Fruit fly (Drosophila melanogaster) whole organism, embryonic: ENCODE data around the gene CG34282.
A peak's percentile ranks its signal among the peaks of the same experiment; 100 is the strongest.

Experiments used
- Ada2b ChIP-seq: fragments of 200-800 bp; sonication (Bioruptor generic); IDR thresholded peaks from 2 replicates; pipeline ENCODE4 v1.3.6; 2022; ENCODE audit warnings: missing biosample characterization, missing genetic modification characterization
- Atf6 ChIP-seq: fragments of 200-800 bp; sonication (Bioruptor generic); IDR thresholded peaks from 2 replicates; pipeline ENCODE4 v1.3.6; 2022; ENCODE audit warnings: missing biosample characterization, missing genetic modification characterization
- B-H2 ChIP-seq: fragments of 200-800 bp; sonication (Bioruptor generic); optimal IDR thresholded peaks from 2 replicates; lab custom pipeline; 2018; ENCODE audit warnings: missing biosample characterization, mild to moderate bottlenecking, missing genetic modification characterization
- CG11695 ChIP-seq: fragments of 200-800 bp; sonication (Bioruptor generic); IDR thresholded peaks from 3 replicates; pipeline ENCODE4 v1.3.6; 2022; ENCODE audit warnings: missing biosample characterization, missing genetic modification characterization
- CG12659 ChIP-seq: fragments of 200-800 bp; sonication (Bioruptor generic); optimal IDR thresholded peaks from 3 replicates; lab custom pipeline; 2017; ENCODE audit warnings: mild to moderate bottlenecking, missing biosample characterization, missing genetic modification reagents, missing genetic modification characterization
- CG12942 ChIP-seq: fragments of 200-800 bp; sonication (Bioruptor generic); optimal IDR thresholded peaks from 3 replicates; lab custom pipeline; 2016; ENCODE audit warnings: missing biosample characterization, missing genetic modification characterization
- CG13775 ChIP-seq: fragments of 200-800 bp; sonication (Bioruptor generic); optimal IDR thresholded peaks from 3 replicates; lab custom pipeline; 2017; ENCODE audit warnings: missing biosample characterization, mild to moderate bottlenecking, missing genetic modification characterization
- CG15601 ChIP-seq: fragments of 200-800 bp; sonication (Bioruptor generic); optimal IDR thresholded peaks from 3 replicates; lab custom pipeline; 2019; ENCODE audit warnings: missing biosample characterization, mild to moderate bottlenecking, missing genetic modification characterization, moderate library complexity
- CG1602 ChIP-seq: fragments of 200-800 bp; sonication (Bioruptor generic); optimal IDR thresholded peaks from 3 replicates; lab custom pipeline; 2016; ENCODE audit warnings: missing biosample characterization, missing genetic modification characterization
- CG16863 ChIP-seq: fragments of 200-800 bp; sonication (Bioruptor generic); optimal IDR thresholded peaks from 3 replicates; lab custom pipeline; 2016; ENCODE audit warnings: missing biosample characterization, missing genetic modification characterization
- CG17612 ChIP-seq: fragments of 200-800 bp; sonication (Bioruptor generic); IDR thresholded peaks from 2 replicates; pipeline ENCODE4 v1.3.6; 2022; ENCODE audit warnings: missing biosample characterization, missing genetic modification characterization
- CG2199 ChIP-seq: fragments of 200-800 bp; sonication (Bioruptor generic); IDR thresholded peaks from 3 replicates; pipeline ENCODE4 v1.3.6; 2022; ENCODE audit warnings: missing biosample characterization, missing genetic modification characterization
- CG31365 ChIP-seq: fragments of 200-800 bp; sonication (Bioruptor generic); optimal IDR thresholded peaks from 2 replicates; lab custom pipeline; 2018; ENCODE audit warnings: missing biosample characterization, mild to moderate bottlenecking, missing genetic modification characterization
- CG32767 ChIP-seq: fragments of 200-800 bp; sonication (Bioruptor generic); IDR thresholded peaks from 2 replicates; pipeline ENCODE4 v1.3.6; 2022; ENCODE audit warnings: missing biosample characterization, missing genetic modification characterization
- CG3281 ChIP-seq: fragments of 200-800 bp; sonication (Bioruptor generic); optimal IDR thresholded peaks from 3 replicates; lab custom pipeline; 2017; ENCODE audit warnings: missing biosample characterization, mild to moderate bottlenecking, missing genetic modification characterization
- CG4404 ChIP-seq: fragments of 200-800 bp; sonication (Bioruptor generic); IDR thresholded peaks from 2 replicates; pipeline ENCODE4 v1.3.6; 2022; ENCODE audit warnings: missing biosample characterization, missing genetic modification characterization
- CG4854 ChIP-seq: fragments of 200-800 bp; sonication (Bioruptor generic); optimal IDR thresholded peaks from 2 replicates; lab custom pipeline; 2016; ENCODE audit warnings: missing biosample characterization, missing genetic modification characterization, inconsistent platforms
- CG7372 ChIP-seq: fragments of 200-800 bp; sonication (Bioruptor generic); IDR thresholded peaks from 2 replicates; pipeline ENCODE4 v1.3.6; 2022; ENCODE audit warnings: missing biosample characterization, missing genetic modification characterization
- CG7928 ChIP-seq: fragments of 200-800 bp; sonication (Bioruptor generic); optimal IDR thresholded peaks from 2 replicates; lab custom pipeline; 2017; ENCODE audit warnings: missing biosample characterization, mild to moderate bottlenecking, missing genetic modification characterization
- CG9609 ChIP-seq: fragments of 200-800 bp; sonication (Bioruptor generic); optimal IDR thresholded peaks from 3 replicates; lab custom pipeline; 2016; ENCODE audit warnings: missing biosample characterization, missing genetic modification characterization
- D19B ChIP-seq: fragments of 200-800 bp; sonication (Bioruptor generic); optimal IDR thresholded peaks from 2 replicates; lab custom pipeline; 2017; ENCODE audit warnings: missing biosample characterization, mild to moderate bottlenecking, missing genetic modification characterization
- Deaf1 ChIP-seq: fragments of 200-800 bp; optimal IDR thresholded peaks from 3 replicates; lab custom pipeline; 2019; ENCODE audit warnings: missing biosample characterization, mild to moderate bottlenecking, missing genetic modification characterization, moderate library complexity
- Fer2 ChIP-seq: fragments of 200-800 bp; sonication (Bioruptor generic); optimal IDR thresholded peaks from 2 replicates; lab custom pipeline; 2018; ENCODE audit warnings: missing biosample characterization, mild to moderate bottlenecking, missing genetic modification characterization, moderate library complexity
- GATAe ChIP-seq: fragments of 200-800 bp; sonication (Bioruptor generic); conservative IDR thresholded peaks from 2 replicates; pipeline ENCODE4 v1.3.6; 2022; ENCODE audit warnings: missing biosample characterization, missing genetic modification characterization
- Hr3 ChIP-seq: fragments of 200-800 bp; sonication (Bioruptor generic); optimal IDR thresholded peaks from 3 replicates; lab custom pipeline; 2016; ENCODE audit warnings: missing biosample characterization, missing genetic modification characterization
- Hr78 ChIP-seq, 2 experiments: fragments of 200-800 bp in 1 of 2; fragments of >200 bp in 1 of 2; sonication (Bioruptor generic) in 1 of 2; optimal IDR thresholded peaks; 2 replicates each; lab custom pipeline; 2017 to 2019; ENCODE audit warnings: missing biosample characterization in 2 of 2, missing genetic modification characterization in 2 of 2, mild to moderate bottlenecking in 1 of 2, moderate library complexity in 1 of 2
- Max ChIP-seq: fragments of 200-800 bp; sonication (Bioruptor generic); optimal IDR thresholded peaks from 2 replicates; lab custom pipeline; 2016; ENCODE audit warnings: missing biosample characterization, mild to moderate bottlenecking, missing genetic modification characterization
- NfI ChIP-seq: fragments of 200-800 bp; sonication (Bioruptor generic); optimal IDR thresholded peaks from 3 replicates; lab custom pipeline; 2018; ENCODE audit warnings: missing biosample characterization, mild to moderate bottlenecking, missing genetic modification characterization, moderate library complexity
- Six4 ChIP-seq: fragments of 200-800 bp; sonication (Bioruptor generic); optimal IDR thresholded peaks from 2 replicates; lab custom pipeline; 2016; ENCODE audit warnings: missing biosample characterization, missing genetic modification characterization
- Sry-δ ChIP-seq: fragments of 200-800 bp; sonication (Bioruptor generic); optimal IDR thresholded peaks from 2 replicates; lab custom pipeline; 2016; ENCODE audit warnings: missing biosample characterization, missing genetic modification characterization
- Trl ChIP-seq, 3 experiments: fragments of >200 bp in 2 of 3; fragments of 200-800 bp in 1 of 3; sonication (Bioruptor generic) in 1 of 3; optimal IDR thresholded peaks; 2 replicates in 1 of 3; 3 replicates in 2 of 3; lab custom pipeline; 2016 to 2017; ENCODE audit warnings: missing biosample characterization in 1 of 3, missing genetic modification characterization in 1 of 3
- Usf ChIP-seq: fragments of 200-800 bp; sonication (Bioruptor generic); optimal IDR thresholded peaks from 2 replicates; lab custom pipeline; 2017; ENCODE audit warnings: missing genotype, missing biosample characterization, missing genetic modification characterization
- cg ChIP-seq: fragments of 200-800 bp; sonication (Bioruptor generic); optimal IDR thresholded peaks from 3 replicates; lab custom pipeline; 2019; ENCODE audit warnings: missing biosample characterization, mild to moderate bottlenecking, missing genetic modification characterization, moderate library complexity
- chinmo ChIP-seq: fragments of 200-800 bp; sonication (Bioruptor generic); IDR thresholded peaks from 4 replicates; pipeline ENCODE4 v1.3.6; 2022; ENCODE audit warnings: missing biosample characterization, missing genetic modification characterization; ENCODE audit not compliant: partially characterized antibody
- crp ChIP-seq, 2 experiments: fragments of 200-800 bp; sonication (Bioruptor generic); optimal IDR thresholded peaks; 2 replicates in 1 of 2; 3 replicates in 1 of 2; lab custom pipeline; 2017; ENCODE audit warnings: missing biosample characterization in 2 of 2, missing genetic modification characterization in 2 of 2, mild to moderate bottlenecking in 1 of 2, moderate library complexity in 1 of 2
- cwo ChIP-seq: fragments of 200-800 bp; sonication (Bioruptor generic); optimal IDR thresholded peaks from 3 replicates; lab custom pipeline; 2017; ENCODE audit warnings: missing biosample characterization, missing genetic modification characterization, mild to moderate bottlenecking, moderate library complexity, missing genetic modification reagents
- emc ChIP-seq: fragments of 200-800 bp; sonication (Bioruptor generic); optimal IDR thresholded peaks from 2 replicates; lab custom pipeline; 2016; ENCODE audit warnings: missing biosample characterization, missing genetic modification characterization
- exex ChIP-seq: fragments of 200-800 bp; sonication (Bioruptor generic); optimal IDR thresholded peaks from 4 replicates; lab custom pipeline; 2018; ENCODE audit warnings: missing biosample characterization, mild to moderate bottlenecking, missing genetic modification characterization, moderate library complexity
- ken ChIP-seq: fragments of 200-800 bp; sonication (Bioruptor generic); IDR thresholded peaks from 3 replicates; pipeline ENCODE4 v1.3.6; 2022; ENCODE audit warnings: missing biosample characterization, missing genetic modification characterization
- mirr ChIP-seq: fragments of 200-800 bp; sonication (Bioruptor generic); optimal IDR thresholded peaks from 3 replicates; lab custom pipeline; 2018; ENCODE audit warnings: missing biosample characterization, mild to moderate bottlenecking, missing genetic modification characterization
- p53 ChIP-seq: fragments of 200-800 bp; sonication (Bioruptor generic); optimal IDR thresholded peaks from 2 replicates; lab custom pipeline; 2016; ENCODE audit warnings: missing biosample characterization, missing genetic modification characterization
- phol ChIP-seq: fragments of 200-800 bp; sonication (Bioruptor generic); optimal IDR thresholded peaks from 3 replicates; lab custom pipeline; 2018; ENCODE audit warnings: missing biosample characterization, mild to moderate bottlenecking, missing genetic modification characterization, moderate library complexity
- row ChIP-seq: fragments of 200-800 bp; sonication (Bioruptor generic); IDR thresholded peaks from 3 replicates; pipeline ENCODE4 v1.3.6; 2022; ENCODE audit warnings: missing biosample characterization, missing genetic modification characterization
- salm ChIP-seq: fragments of 200-800 bp; sonication (Bioruptor generic); optimal IDR thresholded peaks from 2 replicates; lab custom pipeline; 2018; ENCODE audit warnings: missing biosample characterization, mild to moderate bottlenecking, missing genetic modification characterization
- so ChIP-seq: fragments of 200-800 bp; sonication (Bioruptor generic); IDR thresholded peaks from 3 replicates; pipeline ENCODE4 v1.3.6; 2022; ENCODE audit warnings: missing biosample characterization, missing genetic modification characterization
- tgo ChIP-seq: fragments of 200-800 bp; sonication (Bioruptor generic); IDR thresholded peaks from 3 replicates; pipeline ENCODE4 v1.3.6; 2022; ENCODE audit warnings: missing biosample characterization, missing genetic modification characterization
- ttk ChIP-seq: fragments of 200-800 bp; sonication (Bioruptor generic); IDR thresholded peaks from 2 replicates; pipeline ENCODE4 v2.1.2; 2022; ENCODE audit warnings: missing biosample characterization, missing genetic modification characterization
- z ChIP-seq: fragments of 200-800 bp; sonication (Bioruptor generic); IDR thresholded peaks from 3 replicates; pipeline ENCODE4 v1.3.6; 2022; ENCODE audit warnings: missing biosample characterization, missing genetic modification characterization

Gene CG34282

DNA sequence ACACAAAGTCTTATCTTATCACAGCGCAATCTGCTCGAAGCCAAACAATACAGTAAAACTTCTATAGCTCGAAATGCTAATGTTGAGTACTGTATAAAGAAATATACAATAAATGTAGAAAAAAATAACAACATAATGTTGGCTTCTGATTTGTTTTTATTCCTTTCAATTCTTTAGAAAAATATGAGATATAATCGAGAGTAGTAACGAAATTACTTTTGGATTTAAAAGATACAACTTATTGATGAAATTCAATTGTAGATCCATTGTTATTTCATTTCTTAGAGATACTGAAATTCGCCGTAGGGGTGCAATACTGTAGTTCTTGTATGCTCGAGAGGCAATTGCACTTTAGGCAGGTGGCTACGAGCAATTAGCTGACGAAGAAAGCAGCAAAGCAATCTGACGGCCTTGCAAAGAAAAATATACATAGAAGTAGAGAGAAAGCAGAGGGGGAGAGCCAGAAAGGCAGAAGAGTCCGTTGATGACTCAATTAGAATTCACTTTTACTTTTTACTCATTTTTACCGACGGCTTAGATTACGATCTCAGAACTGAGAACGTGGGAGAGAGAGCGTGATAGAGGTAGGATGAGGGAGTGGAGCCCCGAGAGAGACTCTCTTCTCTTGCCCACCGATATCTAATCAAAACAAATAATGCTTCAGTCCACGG lies 24.5 kb upstream of the CG34282 start (continued):
- TF ChIP-seq Trl (optimal IDR thresholded peaks at IDR 0.05; lab: Kevin White, UChicago) (peak; percentile 79 to 80), Trl (GFP tag; optimal IDR thresholded peaks at IDR 0.05; lab: Kevin White, UChicago) (no peak), Fer2 (tag; lab: Kevin White, UChicago) (peak; percentile 51), CG15601 (tag; lab: Kevin White, UChicago) (peak; percentile 44), CG7372 (GFP tag; lab: Robert Waterston, UW) (0 out of 2 replicates have a peak, but pooled peaks have one; percentile 32), so (no peak), Ada2b (GFP tag; lab: Robert Waterston, UW) (no peak), CG12942 (GFP tag; lab: Kevin White, UChicago) (peak; percentile 8), CG7928 (no peak), CG32767 (GFP tag; lab: Robert Waterston, UW) (peak; percentile 36; the same call in 1 of the 2 replicates), phol (tag; lab: Kevin White, UChicago) (peak; percentile 76), cg (GFP tag; lab: Kevin White, UChicago) (no peak)

DNA sequence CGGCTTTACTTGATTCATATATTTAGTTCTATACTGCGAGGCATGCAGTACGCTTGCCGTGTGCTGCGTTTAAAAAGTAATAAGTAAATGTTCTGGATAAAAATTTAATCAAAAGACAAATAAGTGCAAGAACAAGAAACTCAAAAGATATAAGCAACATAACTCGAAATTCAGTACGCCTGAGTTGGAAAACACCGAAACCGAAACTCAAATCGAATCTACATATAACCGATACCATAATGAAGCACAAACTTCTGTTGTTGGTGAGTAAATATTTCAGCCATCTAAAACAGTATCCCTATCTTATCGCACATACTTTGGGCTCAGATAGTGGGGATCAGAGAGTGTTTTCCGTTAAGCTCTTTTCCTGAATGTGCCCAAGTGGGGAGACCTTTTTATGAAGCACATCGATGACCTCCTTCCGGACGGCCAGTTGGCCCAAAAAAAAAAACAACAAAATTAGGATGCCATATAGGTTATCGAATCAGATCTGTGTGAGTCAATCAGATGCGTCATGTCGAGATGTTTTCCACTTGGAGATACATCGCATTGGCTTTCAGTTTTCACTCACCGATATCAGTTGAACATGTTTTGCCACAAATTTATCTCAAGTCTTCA lies 23.8 kb upstream of the CG34282 start, which contains the start of gene CG31230:
Gene CG31230, plus strand, starts transcription at position 568 of the 618 bp plus-strand sequence.
- TF ChIP-seq emc (GFP tag; lab: Kevin White, UChicago) (no peak), Sry-δ (GFP tag; lab: Kevin White, UChicago) (no peak), CG1602 (GFP tag; lab: Kevin White, UChicago) (no peak), CG2199 (GFP tag; lab: Robert Waterston, UW) (no peak), Deaf1 (tag; lab: Kevin White, UChicago) (no peak), Max (GFP tag; lab: Kevin White, UChicago) (no peak), CG9609 (GFP tag; lab: Kevin White, UChicago) (no peak), z (GFP tag; lab: Robert Waterston, UW) (0 out of 3 replicates have a peak, but pooled peaks have one; percentile 6), CG31365 (tag; lab: Kevin White, UChicago) (peak; percentile 2), Atf6 (GFP tag; lab: Robert Waterston, UW) (no peak), tgo (GFP tag; lab: Robert Waterston, UW) (no peak), Hr3 (GFP tag; lab: Kevin White, UChicago) (no peak), exex (peak; percentile 62), chinmo (GFP tag; lab: Robert Waterston, UW) (no peak), CG12659 (GFP tag; lab: Kevin White, UChicago) (no peak), Hr78 (GFP tag; optimal IDR thresholded peaks at IDR 0.05; lab: Kevin White, UChicago) (peak in 1 of 2 experiments; percentile 30), GATAe (peak; percentile 71; the same call in 1 of the 2 replicates), CG3281 (GFP tag; lab: Kevin White, UChicago) (no peak), salm (tag; lab: Kevin White, UChicago) (no peak), Six4 (GFP tag; lab: Kevin White, UChicago) (no peak), D19B (no peak), CG16863 (GFP tag; lab: Kevin White, UChicago) (no peak), CG13775 (no peak), ken (GFP tag; lab: Robert Waterston, UW) (no peak), p53 (no peak), Usf (GFP tag; lab: Kevin White, UChicago) (no peak), row (GFP tag; lab: Robert Waterston, UW) (no peak), CG4854 (GFP tag; lab: Kevin White, UChicago) (no peak), ttk (GFP tag; lab: Robert Waterston, UW) (no peak), CG11695 (GFP tag; lab: Robert Waterston, UW) (peak; percentile 13; the same call in 1 of the 3 replicates), B-H2 (GFP tag; lab: Kevin White, UChicago) (peak; percentile 1), CG4404 (GFP tag; lab: Robert Waterston, UW) (no peak), cwo (GFP tag; lab: Kevin White, UChicago) (no peak), NfI (GFP tag; lab: Kevin White, UChicago) (no peak), CG17612 (GFP tag; lab: Robert Waterston, UW) (no peak), mirr (peak; percentile 0), crp (GFP tag; optimal IDR thresholded peaks at IDR 0.05; lab: Kevin White, UChicago) (no peak)
